Worm (Caenorhabditis elegans): Measurements from ENCODE around the gene Y73B3B.3.
"Not testable (repeated sequence)": the region's sequence is repeated elsewhere in the genome, so short reads cannot be mapped to it uniquely, and the experiment has no call there.

DNA sequence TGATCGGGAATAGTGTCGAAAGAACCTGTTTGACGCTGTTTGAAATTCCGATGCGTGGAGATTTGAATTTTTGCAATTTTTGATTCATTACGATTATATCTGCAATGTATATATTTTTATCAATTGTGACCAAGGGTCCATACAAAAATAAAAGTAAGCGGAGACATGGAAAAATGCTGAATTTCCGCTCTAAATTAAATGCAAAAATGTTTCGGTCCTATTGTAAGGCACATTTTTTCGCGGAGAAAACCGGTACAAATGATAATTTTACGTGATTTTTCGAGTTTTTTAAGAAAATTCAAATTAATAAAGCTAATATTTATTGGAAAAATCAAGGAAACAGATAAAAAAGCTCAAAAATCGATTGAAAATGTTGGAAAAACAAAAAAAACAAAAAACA, 5.7 kb downstream of the Y73B3B.3 start, which contains the start of gene set-28:
- TF ChIP-seq ceh-82, F16B12.6, nhr-28, elt-2, aly-2 (tag; optimal IDR thresholded peaks at IDR 0.05): not testable (repeated sequence)
